Worm (Caenorhabditis elegans): ENCODE measurements around the gene srr-2.

DNA sequence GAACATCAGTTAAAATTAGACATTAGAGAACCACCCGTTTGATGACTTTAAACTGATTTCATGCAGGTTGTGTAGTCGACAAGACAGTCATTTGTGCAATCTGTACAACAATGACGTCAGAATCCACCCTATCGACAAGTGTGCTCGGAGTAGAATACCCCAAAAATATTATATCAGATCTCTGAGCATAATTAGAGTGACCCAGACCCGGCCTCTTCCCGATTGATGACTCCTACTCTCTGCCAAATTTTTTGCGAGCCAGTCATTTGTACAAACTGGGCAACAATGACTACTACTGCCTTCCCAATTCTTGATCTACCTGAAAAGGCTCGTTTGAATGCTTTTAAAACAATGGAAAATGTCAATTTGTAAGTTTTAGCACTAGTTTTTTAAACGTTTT is 23.2 kb upstream of the srr-2 start, which contains the start of the genes fbxb-115 and fbxb-1:
- no peak for TF ChIP-seq snpc-4 (GFP tag; optimal IDR thresholded peaks at IDR 0.05)
- no peak for TF ChIP-seq snpc-4 (tag; optimal IDR thresholded peaks at IDR 0.05)
- no peak for TF ChIP-seq T26A5.8 (tag; optimal IDR thresholded peaks at IDR 0.05)
- TF ChIP-seq mes-4 (tag; optimal IDR thresholded peaks at IDR 0.05): no peak
- TF ChIP-seq akir-1 (GFP tag; optimal IDR thresholded peaks at IDR 0.05): no peak
- TF ChIP-seq bed-1 (GFP tag; IDR thresholded peaks at IDR 0.05): no peak
- no peak for TF ChIP-seq unc-62 (GFP tag; optimal IDR thresholded peaks at IDR 0.05)
- no peak for TF ChIP-seq F55B11.4 (tag; optimal IDR thresholded peaks at IDR 0.05; ENCODE audit: borderline replicate concordance, insufficient read depth)

Data from whole organism, young adult.